Worm (Caenorhabditis elegans): ENCODE data around the gene B0024.15.

ce11 chrV:10276038-10276437 lies 13.8 kb upstream of the B0024.15 start:
- no peak for TF ChIP-seq fos-1 (tag; optimal IDR thresholded peaks at IDR 0.05)
- no peak for TF ChIP-seq lsy-2 (tag; optimal IDR thresholded peaks at IDR 0.05)
- no peak for TF ChIP-seq ces-1 (GFP tag; optimal IDR thresholded peaks at IDR 0.05)
- no peak for TF ChIP-seq nhr-77 (tag; optimal IDR thresholded peaks at IDR 0.05)
- no peak for TF ChIP-seq lin-39 (tag; optimal IDR thresholded peaks at IDR 0.05)
- no peak for TF ChIP-seq isw-1 (GFP tag; IDR thresholded peaks at IDR 0.05)
